Worm (Caenorhabditis elegans): Measurements from ENCODE around the gene ZK792.7.

ce11 chrIV:11723255-11723654, 29.0 kb downstream of the ZK792.7 start:
- TF ChIP-seq lin-39 (tag; optimal IDR thresholded peaks at IDR 0.05) (no peak), ama-1 (optimal IDR thresholded peaks at IDR 0.05) (no peak), elt-3 (tag; optimal IDR thresholded peaks at IDR 0.05) (no peak), nhr-77 (tag; optimal IDR thresholded peaks at IDR 0.05) (no peak)
